Worm (Caenorhabditis elegans) whole organism, midembryonic: ENCODE results near the gene C28D4.18.

Source experiments
- T22C8.4 ChIP-seq: fragments of 200-800 bp; sonication (Bioruptor generic); IDR thresholded peaks from 2 replicates; pipeline ENCODE4 v1.3.6; 2022; ENCODE audit warnings: missing genetic modification characterization, missing compliant biosample characterization
- cog-1 ChIP-seq: sonication (generic microtip); optimal IDR thresholded peaks from 2 replicates; lab custom pipeline; 2016; ENCODE audit warnings: missing genetic modification characterization, missing compliant biosample characterization
- flt-1 ChIP-seq: fragments of 200-800 bp; sonication (Bioruptor generic); IDR thresholded peaks from 2 replicates; pipeline ENCODE4 v1.3.6; 2022; ENCODE audit warnings: missing genetic modification characterization, missing compliant biosample characterization
- klf-2 ChIP-seq: fragments of 200-800 bp; sonication (Bioruptor generic); conservative IDR thresholded peaks from 2 replicates; pipeline ENCODE4 v1.3.6; 2022; ENCODE audit warnings: missing genetic modification reagents, missing genetic modification characterization, missing compliant biosample characterization
- med-1 ChIP-seq: sonication (generic microtip); optimal IDR thresholded peaks from 2 replicates; lab custom pipeline; 2017; ENCODE audit warnings: missing genetic modification characterization, mild to moderate bottlenecking, missing compliant biosample characterization, antibody characterized with exemption, missing genetic modification reagents; ENCODE audit not compliant: insufficient read depth
- tab-1 ChIP-seq: fragments of 200-800 bp; sonication (Bioruptor generic); IDR thresholded peaks from 2 replicates; pipeline ENCODE4 v1.3.6; 2022; ENCODE audit warnings: missing genetic modification characterization, missing compliant biosample characterization
- ztf-23 ChIP-seq: fragments of 200-800 bp; sonication (Bioruptor generic); IDR thresholded peaks from 2 replicates; pipeline ENCODE4 v1.3.6; 2022; ENCODE audit warnings: missing genetic modification reagents, missing genetic modification characterization, missing compliant biosample characterization
- ztf-29 ChIP-seq: fragments of 200-800 bp; sonication (Bioruptor generic); IDR thresholded peaks from 2 replicates; pipeline ENCODE4 v1.3.6; 2022; ENCODE audit warnings: missing genetic modification reagents, missing genetic modification characterization, missing compliant biosample characterization

DNA sequence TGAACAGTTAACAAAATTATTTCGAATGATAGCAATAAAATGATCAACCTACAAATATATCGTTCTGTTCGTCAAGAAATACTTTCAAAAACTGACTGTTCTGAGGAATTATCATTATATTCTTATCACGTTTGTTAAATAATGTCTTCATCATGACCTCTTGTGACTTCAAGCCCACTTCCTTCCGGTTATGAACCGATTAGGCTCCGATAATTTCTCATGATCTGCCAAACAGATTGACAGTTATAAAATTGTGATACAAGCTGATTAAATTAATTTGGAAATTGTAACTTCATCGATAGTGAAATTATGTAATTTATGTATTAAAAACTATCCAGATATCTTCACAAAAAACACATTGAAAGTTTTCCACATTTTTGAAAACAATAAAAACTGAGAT lies 44.2 kb upstream of the C28D4.18 start, which contains the start of gene ins-8:
- no peak for TF ChIP-seq flt-1 (GFP tag; lab: Robert Waterston, UW)
- TF ChIP-seq ztf-23 (GFP tag; lab: Robert Waterston, UW), result no peak
- no peak for TF ChIP-seq cog-1 (tag; lab: Kevin White, UChicago)
- no peak for TF ChIP-seq tab-1 (GFP tag; lab: Robert Waterston, UW)
- TF ChIP-seq ztf-29 (GFP tag; lab: Robert Waterston, UW), result no peak
- no peak for TF ChIP-seq klf-2 (GFP tag; lab: Robert Waterston, UW)
- no peak for TF ChIP-seq T22C8.4 (GFP tag; lab: Robert Waterston, UW)
- TF ChIP-seq med-1 (GFP tag; lab: Kevin White, UChicago), result no peak
